Worm (Caenorhabditis elegans) whole organism, L4 larva: Measurements from ENCODE around the gene F41C6.6.

Experiments
- aly-2 ChIP-seq: sonication (generic microtip); optimal IDR thresholded peaks from 2 replicates; lab custom pipeline; 2018; ENCODE audit warnings: missing biosample characterization, missing genetic modification characterization
- ama-1 ChIP-seq: fragments of 150-350 bp; optimal IDR thresholded peaks from 2 replicates; lab custom pipeline; 2014; ENCODE audit warnings: inconsistent platforms, mixed read lengths
- ctbp-1 ChIP-seq: fragments of 200-800 bp; sonication (Bioruptor generic); IDR thresholded peaks from 2 replicates; pipeline ENCODE4 v1.3.6; 2022; ENCODE audit warnings: missing genetic modification reagents, missing genetic modification characterization, missing compliant biosample characterization

- TF ChIP-seq aly-2 (tag; lab: Kevin White, UChicago) = no peak
- no peak for TF ChIP-seq ama-1
- no peak for TF ChIP-seq ctbp-1 (GFP tag; lab: Robert Waterston, UW)
Observed at ce11 chrX:6835166-6835565, 46.5 kb downstream of the F41C6.6 start, which contains the start of gene F41B4.2.
